Worm (Caenorhabditis elegans) whole organism, mixed stage, embryonic: ENCODE measurements around the gene F25F2.1.

ENCODE experiments used
- bed-3 ChIP-seq: fragments of 200-800 bp; sonication (Bioruptor generic); optimal IDR thresholded peaks from 3 replicates; lab custom pipeline; 2018; ENCODE audit warnings: mild to moderate bottlenecking, missing genetic modification characterization, moderate library complexity, missing compliant biosample characterization
- ceh-39 ChIP-seq: fragments of 150-350 bp; optimal IDR thresholded peaks from 2 replicates; lab custom pipeline; 2014; ENCODE audit warnings: missing biosample characterization, missing genetic modification characterization
- ceh-43 ChIP-seq: fragments of 200-800 bp; sonication (Bioruptor generic); optimal IDR thresholded peaks from 2 replicates; lab custom pipeline; 2018; ENCODE audit warnings: mild to moderate bottlenecking, missing genetic modification characterization, moderate library complexity, missing compliant biosample characterization
- ceh-83 ChIP-seq: fragments of 200-800 bp; sonication (Bioruptor generic); optimal IDR thresholded peaks from 2 replicates; lab custom pipeline; 2018; ENCODE audit warnings: mild to moderate bottlenecking, missing genetic modification characterization, missing compliant biosample characterization
- ces-1 ChIP-seq: fragments of 150-350 bp; optimal IDR thresholded peaks from 2 replicates; lab custom pipeline; 2014; ENCODE audit warnings: missing biosample characterization, missing genetic modification reagents, missing genetic modification characterization
- cnd-1 ChIP-seq: fragments of 200-800 bp; sonication (Bioruptor generic); optimal IDR thresholded peaks from 2 replicates; lab custom pipeline; 2018; ENCODE audit warnings: mild to moderate bottlenecking, missing genetic modification characterization, missing compliant biosample characterization
- drap-1 ChIP-seq: fragments of 200-800 bp; sonication (Bioruptor generic); optimal IDR thresholded peaks from 3 replicates; lab custom pipeline; 2018; ENCODE audit warnings: mild to moderate bottlenecking, missing genetic modification characterization, missing compliant biosample characterization
- elt-1 ChIP-seq: sonication (generic microtip); optimal IDR thresholded peaks from 2 replicates; lab custom pipeline; 2017; ENCODE audit warnings: missing genetic modification characterization, mild to moderate bottlenecking, missing compliant biosample characterization, antibody characterized with exemption, moderate library complexity, borderline replicate concordance; ENCODE audit not compliant: insufficient read depth
- elt-3 ChIP-seq: fragments of 150-350 bp; optimal IDR thresholded peaks from 2 replicates; lab custom pipeline; 2014; ENCODE audit warnings: missing biosample characterization, missing genetic modification characterization
- flh-1 ChIP-seq: fragments of 200-800 bp; sonication (Bioruptor generic); optimal IDR thresholded peaks from 2 replicates; lab custom pipeline; 2018; ENCODE audit warnings: mild to moderate bottlenecking, missing genetic modification characterization, moderate library complexity, missing compliant biosample characterization
- ham-2 ChIP-seq: fragments of 200-800 bp; sonication (Bioruptor generic); optimal IDR thresholded peaks from 2 replicates; lab custom pipeline; 2018; ENCODE audit warnings: mild to moderate bottlenecking, missing genetic modification characterization, missing compliant biosample characterization
- hlh-1 ChIP-seq: fragments of 150-350 bp; optimal IDR thresholded peaks from 2 replicates; lab custom pipeline; 2014; ENCODE audit warnings: missing biosample characterization, missing genetic modification reagents, missing genetic modification characterization
- lin-13 ChIP-seq: fragments of 150-350 bp; optimal IDR thresholded peaks from 2 replicates; lab custom pipeline; 2014; ENCODE audit warnings: missing biosample characterization, missing genetic modification characterization
- lin-32 ChIP-seq: fragments of 200-800 bp; sonication (Bioruptor generic); optimal IDR thresholded peaks from 2 replicates; lab custom pipeline; 2018; ENCODE audit warnings: mild to moderate bottlenecking, missing genetic modification characterization, missing compliant biosample characterization
- mab-5 ChIP-seq: fragments of 150-350 bp; optimal IDR thresholded peaks from 2 replicates; lab custom pipeline; 2014; ENCODE audit warnings: missing biosample characterization, missing genetic modification characterization
- mep-1 ChIP-seq: fragments of 150-350 bp; optimal IDR thresholded peaks from 2 replicates; lab custom pipeline; 2017; ENCODE audit warnings: missing biosample characterization, missing genetic modification reagents, missing genetic modification characterization, inconsistent platforms
- mls-2 ChIP-seq: sonication (generic microtip); optimal IDR thresholded peaks from 2 replicates; lab custom pipeline; 2016; ENCODE audit warnings: mild to moderate bottlenecking, missing genetic modification characterization, moderate library complexity, missing compliant biosample characterization
- nhr-12 ChIP-seq: fragments of 150-350 bp; optimal IDR thresholded peaks from 2 replicates; lab custom pipeline; 2014; ENCODE audit warnings: missing biosample characterization, missing genetic modification characterization
- nhr-28 ChIP-seq: fragments of 150-350 bp; optimal IDR thresholded peaks from 2 replicates; lab custom pipeline; 2014; ENCODE audit warnings: missing biosample characterization, missing genetic modification characterization
- pha-4 ChIP-seq: fragments of 150-350 bp; optimal IDR thresholded peaks from 2 replicates; lab custom pipeline; 2018; ENCODE audit warnings: missing biosample characterization, missing genetic modification reagents, missing genetic modification characterization
- sem-2 ChIP-seq: fragments of 200-800 bp; sonication (Bioruptor generic); optimal IDR thresholded peaks from 2 replicates; lab custom pipeline; 2018; ENCODE audit warnings: mild to moderate bottlenecking, missing genetic modification characterization, missing compliant biosample characterization
- snpc-4 ChIP-seq: fragments of 150-350 bp; optimal IDR thresholded peaks from 2 replicates; lab custom pipeline; 2014; ENCODE audit warnings: missing biosample characterization, missing genetic modification characterization
- sptf-1 ChIP-seq: sonication (generic microtip); optimal IDR thresholded peaks from 2 replicates; lab custom pipeline; 2017; ENCODE audit warnings: mild to moderate bottlenecking, missing genetic modification characterization, moderate library complexity, missing compliant biosample characterization
- tbx-8 ChIP-seq: fragments of 200-800 bp; sonication (Bioruptor generic); optimal IDR thresholded peaks from 2 replicates; lab custom pipeline; 2018; ENCODE audit warnings: mild to moderate bottlenecking, missing genetic modification characterization, moderate library complexity, missing compliant biosample characterization
- unc-39 ChIP-seq: fragments of 150-350 bp; optimal IDR thresholded peaks from 2 replicates; lab custom pipeline; 2014; ENCODE audit warnings: missing biosample characterization, missing genetic modification characterization
- unc-62 ChIP-seq: fragments of 150-350 bp; optimal IDR thresholded peaks from 2 replicates; lab custom pipeline; 2014; ENCODE audit warnings: missing biosample characterization, missing genetic modification reagents, missing genetic modification characterization
- zip-8 ChIP-seq: fragments of 150-350 bp; optimal IDR thresholded peaks from 2 replicates; lab custom pipeline; 2014; ENCODE audit warnings: missing biosample characterization, missing genetic modification characterization

F25F2.1 gene

DNA sequence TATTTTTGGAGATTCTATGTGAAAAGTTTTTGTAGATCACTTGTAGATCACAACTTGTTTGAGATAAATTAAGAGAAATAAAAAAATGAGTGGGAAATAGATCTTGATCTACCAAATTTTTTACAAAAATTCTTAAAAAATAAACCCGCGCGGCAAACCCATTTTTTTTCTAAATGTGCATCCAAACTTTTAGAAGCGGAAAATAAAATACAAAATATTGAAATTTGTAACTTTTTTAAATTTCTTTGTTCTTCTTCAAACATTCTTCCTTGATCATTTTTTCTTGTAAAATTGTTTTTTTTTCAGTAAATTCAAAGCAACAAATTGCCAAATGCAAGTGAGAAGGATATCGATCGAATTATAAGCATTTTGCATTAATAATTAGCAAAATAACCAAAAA, 11.4 kb downstream of the F25F2.1 start, which contains the start of gene cdh-4:
Gene cdh-4 (plus strand): TSS at position 301 of the 400 bp plus-strand sequence.
- TF ChIP-seq elt-3 (tag; lab: Kevin White, UChicago): no peak
- TF ChIP-seq lin-13 (tag; lab: Kevin White, UChicago): no peak
- no peak for TF ChIP-seq pha-4 (tag; lab: Kevin White, UChicago)
- TF ChIP-seq bed-3 (GFP tag; lab: Kevin White, UChicago): no peak
- no peak for TF ChIP-seq ceh-43
- no peak for TF ChIP-seq elt-1 (tag; lab: Kevin White, UChicago)
- TF ChIP-seq drap-1 (GFP tag; lab: Kevin White, UChicago): no peak
- TF ChIP-seq tbx-8 (GFP tag; lab: Kevin White, UChicago): no peak
- no peak for TF ChIP-seq mep-1 (tag; lab: Kevin White, UChicago)
- TF ChIP-seq nhr-28 (tag; lab: Kevin White, UChicago): no peak
- no peak for TF ChIP-seq zip-8 (tag; lab: Kevin White, UChicago)
- TF ChIP-seq ceh-83: no peak
- no peak for TF ChIP-seq sptf-1 (tag; lab: Kevin White, UChicago)
- TF ChIP-seq lin-32: no peak
- no peak for TF ChIP-seq ham-2

DNA sequence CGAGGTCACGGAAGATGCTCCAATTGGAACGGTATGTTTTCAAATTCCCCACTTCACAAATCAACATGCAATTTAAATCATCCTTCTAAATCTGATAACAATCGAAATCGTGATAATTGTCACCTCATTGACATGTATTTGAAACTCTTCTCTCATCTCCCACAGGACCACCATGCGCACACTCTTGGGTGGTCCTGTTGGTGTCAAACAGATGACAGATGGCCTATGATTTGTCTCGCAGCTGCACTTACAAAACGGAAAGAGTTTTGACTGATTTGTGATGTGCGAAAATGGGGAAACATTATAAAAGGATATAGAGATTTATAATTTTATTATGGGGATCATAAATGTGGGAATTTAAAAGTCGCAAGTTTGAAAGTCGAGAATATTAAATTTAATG, 14.8 kb downstream of the F25F2.1 start:
- TF ChIP-seq unc-39 (tag; lab: Kevin White, UChicago): no peak
- no peak for TF ChIP-seq bed-3 (GFP tag; lab: Kevin White, UChicago)
- TF ChIP-seq drap-1 (GFP tag; lab: Kevin White, UChicago): no peak
- TF ChIP-seq sem-2 (GFP tag; lab: Kevin White, UChicago): no peak
- TF ChIP-seq tbx-8 (GFP tag; lab: Kevin White, UChicago): no peak
- no peak for TF ChIP-seq zip-8 (tag; lab: Kevin White, UChicago)
- peak; percentile 61 for TF ChIP-seq unc-62 (GFP tag; lab: Kevin White, UChicago)
- no peak for TF ChIP-seq mab-5 (tag; lab: Kevin White, UChicago)
- TF ChIP-seq hlh-1 (tag; lab: Kevin White, UChicago): peak; percentile 27
- no peak for TF ChIP-seq sptf-1 (tag; lab: Kevin White, UChicago)
- no peak for TF ChIP-seq flh-1 (GFP tag; lab: Kevin White, UChicago)
- TF ChIP-seq ces-1 (GFP tag; lab: Kevin White, UChicago): peak; percentile 59
- TF ChIP-seq elt-3 (tag; lab: Kevin White, UChicago): no peak
- TF ChIP-seq cnd-1 (tag; lab: Kevin White, UChicago): peak; percentile 86
- no peak for TF ChIP-seq snpc-4 (tag; lab: Kevin White, UChicago)

DNA sequence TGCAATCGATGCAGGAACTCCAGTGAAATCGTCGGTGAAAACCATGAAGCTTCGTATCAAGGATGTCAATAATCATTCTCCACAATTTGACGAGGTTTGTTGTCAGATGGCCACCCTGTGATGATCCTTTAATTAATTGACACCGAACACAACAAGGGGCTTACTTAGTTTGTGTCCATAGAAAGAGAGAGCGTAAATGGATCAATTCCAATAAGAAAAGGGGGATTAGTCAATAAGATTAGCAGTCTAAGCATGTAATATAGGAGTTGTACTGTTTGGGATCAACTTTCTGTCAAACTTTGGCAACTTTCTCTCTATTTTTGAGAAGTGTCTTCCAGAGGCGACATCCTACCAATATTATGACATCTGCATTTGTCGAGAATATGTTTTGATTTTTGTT, 15.4 kb downstream of the F25F2.1 start:
- TF ChIP-seq tbx-8 (GFP tag; lab: Kevin White, UChicago): no peak
- peak; percentile 95 for TF ChIP-seq ces-1 (GFP tag; lab: Kevin White, UChicago)

DNA sequence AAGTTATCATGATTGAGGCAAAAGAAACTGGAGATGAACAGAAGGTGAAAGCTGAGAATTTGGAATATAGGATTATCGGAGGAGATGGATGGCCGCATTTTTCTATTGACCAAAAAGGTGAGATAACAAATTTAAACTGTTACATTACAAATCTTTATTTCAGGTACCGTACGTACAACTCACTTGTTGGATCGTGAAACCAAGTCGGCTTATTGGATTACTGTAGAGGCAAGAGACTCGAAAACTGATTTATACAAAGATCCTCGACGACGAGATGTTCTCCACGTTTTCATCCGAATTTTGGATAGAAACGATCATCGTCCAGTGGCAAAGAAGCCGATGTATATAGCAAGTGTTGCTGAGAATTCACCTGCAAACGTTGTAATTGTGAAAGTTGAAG, 17.3 kb downstream of the F25F2.1 start:
- TF ChIP-seq unc-39 (tag; lab: Kevin White, UChicago) (no peak), snpc-4 (tag; lab: Kevin White, UChicago) (no peak), elt-1 (tag; lab: Kevin White, UChicago) (no peak), lin-32 (no peak), ceh-39 (tag; lab: Kevin White, UChicago) (no peak), flh-1 (GFP tag; lab: Kevin White, UChicago) (no peak), drap-1 (GFP tag; lab: Kevin White, UChicago) (no peak), ces-1 (GFP tag; lab: Kevin White, UChicago) (no peak), elt-3 (tag; lab: Kevin White, UChicago) (no peak), mls-2 (tag; lab: Kevin White, UChicago) (no peak), ceh-83 (no peak), tbx-8 (GFP tag; lab: Kevin White, UChicago) (no peak), nhr-12 (tag; lab: Kevin White, UChicago) (no peak)

DNA sequence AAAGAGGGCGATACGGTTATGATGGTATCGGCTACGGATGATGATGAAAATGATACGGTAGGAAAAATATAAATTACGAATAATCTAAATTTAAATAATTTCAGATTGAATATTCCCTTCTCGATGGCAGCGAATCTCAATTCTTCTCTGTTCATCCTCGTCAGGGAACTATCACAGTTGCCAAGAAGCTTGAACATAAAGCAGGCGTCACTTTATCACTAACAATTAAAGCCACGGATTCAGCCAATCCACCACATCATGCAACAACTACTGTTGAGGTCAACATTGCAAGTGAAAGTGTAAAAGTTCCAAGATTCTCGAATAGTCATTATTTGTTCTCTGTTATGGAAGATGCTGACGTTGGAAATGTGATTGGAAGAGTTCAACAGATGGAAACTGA, 22.3 kb downstream of the F25F2.1 start:
- TF ChIP-seq mab-5 (tag; lab: Kevin White, UChicago) (no peak), zip-8 (tag; lab: Kevin White, UChicago) (no peak), unc-39 (tag; lab: Kevin White, UChicago) (no peak), ces-1 (GFP tag; lab: Kevin White, UChicago) (no peak), mls-2 (tag; lab: Kevin White, UChicago) (no peak), ham-2 (no peak), sem-2 (GFP tag; lab: Kevin White, UChicago) (no peak), ceh-39 (tag; lab: Kevin White, UChicago) (no peak), bed-3 (GFP tag; lab: Kevin White, UChicago) (no peak), hlh-1 (tag; lab: Kevin White, UChicago) (no peak), ceh-83 (no peak), lin-32 (no peak), drap-1 (GFP tag; lab: Kevin White, UChicago) (no peak), tbx-8 (GFP tag; lab: Kevin White, UChicago) (no peak), ceh-43 (no peak), lin-13 (tag; lab: Kevin White, UChicago) (no peak), snpc-4 (tag; lab: Kevin White, UChicago) (no peak)
